Worm (Caenorhabditis elegans): ENCODE results near the gene sgcb-1.

- TF ChIP-seq ztf-23 (GFP tag; IDR thresholded peaks at IDR 0.05) (no peak), ztf-29 (GFP tag; IDR thresholded peaks at IDR 0.05) (no peak), klf-2 (GFP tag; conservative IDR thresholded peaks at IDR 0.05) (no peak), T22C8.4 (GFP tag; IDR thresholded peaks at IDR 0.05) (no peak)
These were observed 45.4 kb downstream of the sgcb-1 start for ce11 chrII:371549-371948.
